In the genomic region with DNA sequence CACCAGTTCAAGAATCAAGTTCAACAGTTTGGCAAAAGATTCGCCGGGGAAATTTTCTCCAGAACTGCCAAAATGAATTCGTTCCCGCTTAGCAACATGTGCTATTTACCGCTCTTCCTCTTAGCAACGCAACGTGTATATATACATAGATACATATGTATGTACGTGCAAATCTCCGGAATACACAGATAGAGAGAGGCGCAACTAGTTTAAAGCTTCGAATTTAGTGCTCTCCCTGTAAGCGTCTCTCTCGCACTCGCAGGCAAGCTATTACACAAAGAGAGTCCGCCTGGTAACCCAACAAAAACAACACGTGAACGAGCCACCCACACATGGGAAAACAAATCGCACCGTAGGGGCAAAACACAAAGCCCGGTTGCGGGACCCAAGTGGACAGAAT, we compare ENCODE assay signal across 4 fruit fly cellular contexts.
TF ChIP-seq lines count a peak whose summit lies in the region.

No protein-coding gene starts in this region.

- no peak for TF ChIP-seq CTCF in whole organism, embryonic (GFP tag; optimal IDR thresholded peaks at IDR 0.05; lab: Kevin White, UChicago)

TF ChIP-seq in whole organism, adult, 20 proteins besides CTCF, POLR2A, EP300 and RAD21:
- TF ChIP-seq CG14711 (tag; optimal IDR thresholded peaks at IDR 0.05; lab: Kevin White, UChicago) (no peak), bab1 (GFP tag; optimal IDR thresholded peaks at IDR 0.05; lab: Kevin White, UChicago) (no peak), Mnt (GFP tag; optimal IDR thresholded peaks at IDR 0.05; lab: Kevin White, UChicago) (peak; percentile 64)

TF ChIP-seq in whole organism, embryonic, 481 proteins besides CTCF, POLR2A, EP300 and RAD21 (continues in another document):
- TF ChIP-seq bowl (GFP tag; IDR thresholded peaks at IDR 0.05; lab: Robert Waterston, UW): peak; percentile 16; the same call in 1 of the 2 replicates
- TF ChIP-seq HLH4C (GFP tag; IDR thresholded peaks at IDR 0.05; lab: Robert Waterston, UW; ENCODE audit: partially characterized antibody): no peak
- TF ChIP-seq Hsf (GFP tag; optimal IDR thresholded peaks at IDR 0.05; lab: Kevin White, UChicago): no peak
- peak; percentile 89 for TF ChIP-seq CG11504 (tag; optimal IDR thresholded peaks at IDR 0.05; lab: Kevin White, UChicago)
- TF ChIP-seq CG8089 (GFP tag; optimal IDR thresholded peaks at IDR 0.05; lab: Kevin White, UChicago): no peak
- 0 out of 3 replicates have a peak, but pooled peaks have one; percentile 33 for TF ChIP-seq sr (GFP tag; IDR thresholded peaks at IDR 0.05; lab: Robert Waterston, UW)
- TF ChIP-seq pho (GFP tag; optimal IDR thresholded peaks at IDR 0.05; lab: Kevin White, UChicago): no peak
- TF ChIP-seq Sry-β (GFP tag; optimal IDR thresholded peaks at IDR 0.05; lab: Kevin White, UChicago): no peak
- 0 out of 2 replicates have a peak, but pooled peaks have one; percentile 11 for TF ChIP-seq CG32767 (GFP tag; IDR thresholded peaks at IDR 0.05; lab: Robert Waterston, UW)
- TF ChIP-seq mam (GFP tag; optimal IDR thresholded peaks at IDR 0.05; lab: Kevin White, UChicago): no peak
- no peak for TF ChIP-seq yki (optimal IDR thresholded peaks at IDR 0.05; lab: Kevin White, UChicago)
- TF ChIP-seq gsb-n (tag; optimal IDR thresholded peaks at IDR 0.05; lab: Kevin White, UChicago): no peak
- TF ChIP-seq CG1792 (GFP tag; optimal IDR thresholded peaks at IDR 0.05; lab: Kevin White, UChicago): no peak
- TF ChIP-seq sug (tag; optimal IDR thresholded peaks at IDR 0.05; lab: Kevin White, UChicago): peak; percentile 25
- TF ChIP-seq Trl (optimal IDR thresholded peaks at IDR 0.05; lab: Kevin White, UChicago): peak; percentile 71 to 80
- no peak for TF ChIP-seq Trl (GFP tag; optimal IDR thresholded peaks at IDR 0.05; lab: Kevin White, UChicago)
- no peak for TF ChIP-seq Fer2 (tag; optimal IDR thresholded peaks at IDR 0.05; lab: Kevin White, UChicago)
- no peak for TF ChIP-seq Lim3 (GFP tag; IDR thresholded peaks at IDR 0.05; lab: Robert Waterston, UW)
- peak; percentile 22; the same call in 1 of the 3 replicates for TF ChIP-seq CG34224 (GFP tag; IDR thresholded peaks at IDR 0.05; lab: Robert Waterston, UW; ENCODE audit: partially characterized antibody)
- no peak for TF ChIP-seq CG12299 (tag; optimal IDR thresholded peaks at IDR 0.05; lab: Kevin White, UChicago)
- no peak for TF ChIP-seq Ada2b (GFP tag; IDR thresholded peaks at IDR 0.05; lab: Robert Waterston, UW)
- no peak for TF ChIP-seq CG17186 (GFP tag; optimal IDR thresholded peaks at IDR 0.05; lab: Kevin White, UChicago)
- TF ChIP-seq ci (GFP tag; IDR thresholded peaks at IDR 0.05; lab: Robert Waterston, UW): peak; percentile 30; the same call in 1 of the 3 replicates
- no peak for TF ChIP-seq CG13894 (tag; optimal IDR thresholded peaks at IDR 0.05; lab: Kevin White, UChicago)
- 0 out of 2 replicates have a peak, but pooled peaks have one; percentile 43 for TF ChIP-seq CG4360 (GFP tag; IDR thresholded peaks at IDR 0.05; lab: Robert Waterston, UW)
- peak; percentile 91 for TF ChIP-seq scrt (GFP tag; optimal IDR thresholded peaks at IDR 0.05; lab: Kevin White, UChicago)

TF ChIP-seq in whole organism, prepupa, 60 proteins besides CTCF, POLR2A, EP300 and RAD21:
- TF ChIP-seq net (GFP tag; optimal IDR thresholded peaks at IDR 0.05; lab: Kevin White, UChicago) (no peak), CG3919 (GFP tag; optimal IDR thresholded peaks at IDR 0.05; lab: Kevin White, UChicago) (no peak), CG9139 (GFP tag; optimal IDR thresholded peaks at IDR 0.05; lab: Kevin White, UChicago) (no peak), fd85E (GFP tag; optimal IDR thresholded peaks at IDR 0.05; lab: Kevin White, UChicago) (no peak), eg (GFP tag; IDR thresholded peaks at IDR 0.05; lab: Robert Waterston, UW) (peak; percentile 5; the same call in 1 of the 3 replicates), CG8119 (GFP tag; IDR thresholded peaks at IDR 0.05; lab: Robert Waterston, UW) (no peak), CG10669 (GFP tag; optimal IDR thresholded peaks at IDR 0.05; lab: Kevin White, UChicago) (no peak), salr (GFP tag; optimal IDR thresholded peaks at IDR 0.05; lab: Kevin White, UChicago) (no peak), CG3032 (tag; optimal IDR thresholded peaks at IDR 0.05; lab: Kevin White, UChicago) (no peak), CG6163 (GFP tag; IDR thresholded peaks at IDR 0.05; lab: Robert Waterston, UW) (no peak), CG11294 (GFP tag; IDR thresholded peaks at IDR 0.05; lab: Robert Waterston, UW) (no peak), CG15336 (GFP tag; IDR thresholded peaks at IDR 0.05; lab: Robert Waterston, UW) (no peak), Sox102F (GFP tag; optimal IDR thresholded peaks at IDR 0.05; lab: Kevin White, UChicago) (no peak), CG16779 (tag; optimal IDR thresholded peaks at IDR 0.05; lab: Kevin White, UChicago) (peak; percentile 0), Eip78C (GFP tag; lab: Kevin White, UChicago) (no peak), dsx (GFP tag; optimal IDR thresholded peaks at IDR 0.05; lab: Kevin White, UChicago; ENCODE audit: poor library complexity, severe bottlenecking) (no peak), spab (GFP tag; optimal IDR thresholded peaks at IDR 0.05; lab: Kevin White, UChicago) (no peak), Sox15 (GFP tag; optimal IDR thresholded peaks at IDR 0.05; lab: Kevin White, UChicago) (no peak), Hr38 (GFP tag; optimal IDR thresholded peaks at IDR 0.05; lab: Kevin White, UChicago) (no peak), CG11902 (GFP tag; optimal IDR thresholded peaks at IDR 0.05; lab: Kevin White, UChicago) (no peak), cyc (GFP tag; optimal IDR thresholded peaks at IDR 0.05; lab: Kevin White, UChicago) (no peak), OdsH (GFP tag; optimal IDR thresholded peaks at IDR 0.05; lab: Kevin White, UChicago) (no peak), CG11762 (GFP tag; optimal IDR thresholded peaks at IDR 0.05; lab: Kevin White, UChicago; ENCODE audit: insufficient read depth) (no peak), CG1621 (tag; optimal IDR thresholded peaks at IDR 0.05; lab: Kevin White, UChicago) (peak; percentile 94)

TF ChIP-seq in whole organism, pupa, 21 proteins besides CTCF, POLR2A, EP300 and RAD21:
- TF ChIP-seq CG10348 (GFP tag; IDR thresholded peaks at IDR 0.05; lab: Robert Waterston, UW): no peak
- TF ChIP-seq CG12605 (GFP tag; IDR thresholded peaks at IDR 0.05; lab: Robert Waterston, UW): 0 out of 2 replicates have a peak, but pooled peaks have one; percentile 42
- peak; percentile 32; the same call in 1 of the 3 replicates for TF ChIP-seq fd96Ca (GFP tag; IDR thresholded peaks at IDR 0.05; lab: Robert Waterston, UW)
- TF ChIP-seq EcR (GFP tag; optimal IDR thresholded peaks at IDR 0.05; lab: Kevin White, UChicago): peak; percentile 7
- TF ChIP-seq Ets98B (GFP tag; IDR thresholded peaks at IDR 0.05; lab: Robert Waterston, UW): peak; percentile 23; the same call in 1 of the 2 replicates
